Fruit fly (Drosophila melanogaster): ENCODE data around the gene Tsp26A.

Gene Tsp26A

dm6 chr2L:6047528-6048160 is 47.6 kb downstream of the Tsp26A start, which contains the start of gene IPIP (continued):
- TF ChIP-seq Fer1 (GFP tag; optimal IDR thresholded peaks at IDR 0.05) (peak; percentile 4), sna (GFP tag; IDR thresholded peaks at IDR 0.05; ENCODE audit: partially characterized antibody) (0 out of 2 replicates have a peak, but pooled peaks have one; percentile 21), CG9727 (GFP tag; optimal IDR thresholded peaks at IDR 0.05) (peak; percentile 39), CG6254 (GFP tag; optimal IDR thresholded peaks at IDR 0.05) (peak; percentile 100), CG8281 (tag; optimal IDR thresholded peaks at IDR 0.05) (no peak), oc (tag; optimal IDR thresholded peaks at IDR 0.05) (no peak), ems (GFP tag; optimal IDR thresholded peaks at IDR 0.05) (no peak), sima (GFP tag; optimal IDR thresholded peaks at IDR 0.05) (no peak), wdn (GFP tag; IDR thresholded peaks at IDR 0.05) (no peak), seq (GFP tag; IDR thresholded peaks at IDR 0.05) (no peak), p53 (GFP tag; optimal IDR thresholded peaks at IDR 0.05) (no peak), CG1024 (GFP tag; IDR thresholded peaks at IDR 0.05) (0 out of 2 replicates have a peak, but pooled peaks have one; percentile 43), Rx (GFP tag; IDR thresholded peaks at IDR 0.05) (peak; percentile 43; the same call in 1 of the 2 replicates), CG10462 (GFP tag; optimal IDR thresholded peaks at IDR 0.05) (no peak), C15 (GFP tag; IDR thresholded peaks at IDR 0.05) (no peak), rib (GFP tag; IDR thresholded peaks at IDR 0.05) (no peak), NFAT (GFP tag; IDR thresholded peaks at IDR 0.05) (peak; percentile 82), Antp (GFP tag; optimal IDR thresholded peaks at IDR 0.05) (no peak), CG1529 (GFP tag; optimal IDR thresholded peaks at IDR 0.05) (no peak), CG11560 (tag; IDR thresholded peaks at IDR 0.05) (no peak), cwo (GFP tag; optimal IDR thresholded peaks at IDR 0.05) (peak; percentile 2), row (GFP tag; IDR thresholded peaks at IDR 0.05) (peak; percentile 48; the same call in 2 of the 3 replicates), CG6765 (GFP tag; optimal IDR thresholded peaks at IDR 0.05) (no peak), CG3995 (GFP tag; optimal IDR thresholded peaks at IDR 0.05) (no peak), lbe (GFP tag; optimal IDR thresholded peaks at IDR 0.05) (no peak), CG15269 (tag; optimal IDR thresholded peaks at IDR 0.05) (no peak), Dfd (GFP tag; optimal IDR thresholded peaks at IDR 0.05) (no peak), D19A (tag; optimal IDR thresholded peaks at IDR 0.05) (no peak), yki (optimal IDR thresholded peaks at IDR 0.05) (no peak), ERR (GFP tag; optimal IDR thresholded peaks at IDR 0.05) (no peak), pros (GFP tag; optimal IDR thresholded peaks at IDR 0.05) (no peak), Aef1 (GFP tag; IDR thresholded peaks at IDR 0.05) (peak; percentile 30; the same call in 1 of the 3 replicates), pzg (GFP tag; optimal IDR thresholded peaks at IDR 0.05) (peak; percentile 83), D (optimal IDR thresholded peaks at IDR 0.05) (no peak), D (GFP tag; optimal IDR thresholded peaks at IDR 0.05) (no peak), Elba2 (GFP tag; optimal IDR thresholded peaks at IDR 0.05) (no peak), Fer3 (tag; optimal IDR thresholded peaks at IDR 0.05) (no peak), dan (GFP tag; IDR thresholded peaks at IDR 0.05) (no peak), hb (GFP tag; IDR thresholded peaks at IDR 0.05; ENCODE audit: partially characterized antibody) (peak; percentile 83), phol (tag; optimal IDR thresholded peaks at IDR 0.05) (peak; percentile 39), Meics (GFP tag; optimal IDR thresholded peaks at IDR 0.05) (peak; percentile 3), Sox102F (GFP tag; optimal IDR thresholded peaks at IDR 0.05) (no peak), Hr51 (GFP tag; optimal IDR thresholded peaks at IDR 0.05) (no peak), Ets97D (GFP tag; optimal IDR thresholded peaks at IDR 0.05) (peak; percentile 27), amos (GFP tag; IDR thresholded peaks at IDR 0.05; ENCODE audit: partially characterized antibody) (peak; percentile 94), sr (GFP tag; IDR thresholded peaks at IDR 0.05) (0 out of 3 replicates have a peak, but pooled peaks have one; percentile 3), CG9817 (tag; optimal IDR thresholded peaks at IDR 0.05) (peak; percentile 32), disco-r (GFP tag; optimal IDR thresholded peaks at IDR 0.05) (no peak), twi (tag; optimal IDR thresholded peaks at IDR 0.05) (no peak), Dp (GFP tag; optimal IDR thresholded peaks at IDR 0.05) (peak; percentile 28)
